Worm (Caenorhabditis elegans) whole organism, mixed stage, embryonic: ENCODE results near the gene nlp-71.

ENCODE experiments used
- ces-1 ChIP-seq: fragments of 150-350 bp; optimal IDR thresholded peaks from 2 replicates; lab custom pipeline; 2014; ENCODE audit warnings: missing biosample characterization, missing genetic modification reagents, missing genetic modification characterization
- mep-1 ChIP-seq: fragments of 150-350 bp; optimal IDR thresholded peaks from 2 replicates; lab custom pipeline; 2017; ENCODE audit warnings: missing biosample characterization, missing genetic modification reagents, missing genetic modification characterization, inconsistent platforms

DNA sequence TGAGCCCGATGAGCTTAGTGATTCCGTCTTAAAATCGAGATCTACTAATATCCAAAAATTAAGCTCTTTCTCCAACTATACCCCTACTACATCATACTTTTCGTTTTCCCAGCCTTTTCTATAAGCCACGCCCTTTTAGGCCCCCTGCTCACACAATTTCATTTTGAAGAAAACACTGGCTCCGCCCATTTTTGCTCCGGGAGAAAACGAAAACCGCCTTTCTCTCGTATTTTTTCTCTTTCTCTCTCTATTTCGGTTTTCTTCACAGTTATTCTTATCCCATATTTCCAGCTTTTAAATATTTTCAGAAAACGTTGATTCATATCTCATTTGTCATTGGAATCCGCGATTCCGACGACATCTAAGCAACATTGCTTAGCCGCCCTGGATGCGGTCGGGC lies 51.7 kb downstream of the nlp-71 start, which contains the start of gene Y73B6BL.47:
- TF ChIP-seq ces-1 (GFP tag; lab: Kevin White, UChicago) (peak; percentile 12), mep-1 (tag; lab: Kevin White, UChicago) (no peak)
